Worm (Caenorhabditis elegans) whole organism, L3 larva: Measurements from ENCODE around the gene syd-9.

Experiments used
- R02D3.7 ChIP-seq: fragments of 150-350 bp; optimal IDR thresholded peaks from 2 replicates; lab custom pipeline; 2014; ENCODE audit warnings: missing biosample characterization, missing genetic modification characterization
- ZK546.5 ChIP-seq: sonication (generic microtip); optimal IDR thresholded peaks from 2 replicates; lab custom pipeline; 2017; ENCODE audit warnings: missing biosample characterization, missing genetic modification characterization
- ceh-9 ChIP-seq: sonication (generic microtip); optimal IDR thresholded peaks from 2 replicates; lab custom pipeline; 2018; ENCODE audit warnings: missing biosample characterization, missing genetic modification characterization
- daf-12 ChIP-seq: fragments of 150-350 bp; optimal IDR thresholded peaks from 2 replicates; lab custom pipeline; 2014; ENCODE audit warnings: missing biosample characterization, missing genetic modification reagents, missing genetic modification characterization
- eor-1 ChIP-seq, 2 experiments: fragments of 150-350 bp; optimal IDR thresholded peaks; 2 replicates each; lab custom pipeline; 2014 to 2018; ENCODE audit warnings: missing biosample characterization in 2 of 2, missing genetic modification characterization in 2 of 2
- fos-1 ChIP-seq: fragments of 150-350 bp; optimal IDR thresholded peaks from 2 replicates; lab custom pipeline; 2014; ENCODE audit warnings: missing biosample characterization, missing genetic modification characterization
- jun-1 ChIP-seq: fragments of 150-350 bp; optimal IDR thresholded peaks from 2 replicates; lab custom pipeline; 2014; ENCODE audit warnings: missing biosample characterization, missing genetic modification reagents, missing genetic modification characterization
- nfya-1 ChIP-seq: sonication (generic microtip); optimal IDR thresholded peaks from 2 replicates; lab custom pipeline; 2017; ENCODE audit warnings: missing genetic modification characterization, mild to moderate bottlenecking, missing compliant biosample characterization, antibody characterized with exemption, moderate library complexity; ENCODE audit not compliant: insufficient read depth
- nhr-23 ChIP-seq: fragments of 150-350 bp; optimal IDR thresholded peaks from 2 replicates; lab custom pipeline; 2014; ENCODE audit warnings: missing biosample characterization, missing genetic modification reagents, missing genetic modification characterization
- nhr-76 ChIP-seq: fragments of 150-350 bp; sonication (generic microtip); optimal IDR thresholded peaks from 5 replicates; lab custom pipeline; 2014; ENCODE audit warnings: missing biosample characterization, missing genetic modification characterization
- nhr-77 ChIP-seq: fragments of 150-350 bp; optimal IDR thresholded peaks from 2 replicates; lab custom pipeline; 2014; ENCODE audit warnings: missing biosample characterization, missing genetic modification characterization
- pqm-1 ChIP-seq: fragments of 150-350 bp; optimal IDR thresholded peaks from 2 replicates; lab custom pipeline; 2017; ENCODE audit warnings: missing biosample characterization, missing genetic modification characterization, inconsistent platforms
- unc-62 ChIP-seq: fragments of 150-350 bp; sonication (generic microtip); optimal IDR thresholded peaks from 4 replicates; lab custom pipeline; 2014; ENCODE audit warnings: missing biosample characterization, missing genetic modification reagents, missing genetic modification characterization
- ztf-11 ChIP-seq: fragments of 150-350 bp; optimal IDR thresholded peaks from 2 replicates; lab custom pipeline; 2014; ENCODE audit warnings: missing biosample characterization, missing genetic modification characterization

ce11 chrX:7230877-7231276 lies 13.0 kb downstream of the syd-9 start:
- TF ChIP-seq ztf-11 (no peak), daf-12 (no peak), nhr-23 (tag; lab: Kevin White, UChicago) (no peak), nhr-76 (tag; lab: Kevin White, UChicago) (no peak), nhr-77 (tag; lab: Kevin White, UChicago) (no peak), ceh-9 (no peak), fos-1 (tag; lab: Kevin White, UChicago) (no peak), pqm-1 (tag; lab: Kevin White, UChicago) (no peak), ZK546.5 (tag; lab: Kevin White, UChicago) (no peak), unc-62 (no peak), jun-1 (tag; lab: Kevin White, UChicago) (no peak), nfya-1 (tag; lab: Kevin White, UChicago) (no peak), R02D3.7 (tag; lab: Kevin White, UChicago) (no peak), eor-1 (tag; optimal IDR thresholded peaks at IDR 0.05; lab: Kevin White, UChicago) (no peak)
